Fruit fly (Drosophila melanogaster) whole organism, embryonic: ENCODE measurements around the gene CG3703.

Experiments used
- Adf1 ChIP-seq: fragments of 200-800 bp; sonication (Bioruptor generic); IDR thresholded peaks from 2 replicates; pipeline ENCODE4 v1.3.6; 2022; ENCODE audit warnings: missing biosample characterization, missing genetic modification characterization
- Aef1 ChIP-seq: fragments of 200-800 bp; sonication (Bioruptor generic); IDR thresholded peaks from 3 replicates; pipeline ENCODE4 v1.3.6; 2022; ENCODE audit warnings: missing biosample characterization, missing genetic modification characterization
- B-H2 ChIP-seq: fragments of 200-800 bp; sonication (Bioruptor generic); optimal IDR thresholded peaks from 2 replicates; lab custom pipeline; 2018; ENCODE audit warnings: missing biosample characterization, mild to moderate bottlenecking, missing genetic modification characterization
- BEAF-32 ChIP-seq: fragments of 200-800 bp; sonication (Bioruptor generic); optimal IDR thresholded peaks from 3 replicates; lab custom pipeline; 2017; ENCODE audit warnings: missing biosample characterization, missing genetic modification characterization, mild to moderate bottlenecking, moderate library complexity, missing genetic modification reagents
- CG10209 ChIP-seq: fragments of 200-800 bp; sonication (Bioruptor generic); optimal IDR thresholded peaks from 3 replicates; lab custom pipeline; 2017; ENCODE audit warnings: missing biosample characterization, mild to moderate bottlenecking, missing genetic modification characterization, missing genetic modification reagents
- CG11456 ChIP-seq: fragments of 200-800 bp; sonication (Bioruptor generic); IDR thresholded peaks from 3 replicates; pipeline ENCODE4 v1.3.6; 2022; ENCODE audit warnings: missing biosample characterization, missing genetic modification characterization
- CG12769 ChIP-seq: fragments of 200-800 bp; sonication (Bioruptor generic); optimal IDR thresholded peaks from 2 replicates; lab custom pipeline; 2019; ENCODE audit warnings: missing biosample characterization, mild to moderate bottlenecking, missing genetic modification characterization, moderate library complexity
- CG14050 ChIP-seq: fragments of 200-800 bp; sonication (Bioruptor generic); IDR thresholded peaks from 3 replicates; pipeline ENCODE4 v1.3.6; 2022; ENCODE audit warnings: missing biosample characterization, missing genetic modification characterization
- CG15696 ChIP-seq: fragments of 200-800 bp; sonication (Bioruptor generic); optimal IDR thresholded peaks from 2 replicates; lab custom pipeline; 2019; ENCODE audit warnings: missing biosample characterization, mild to moderate bottlenecking, missing genetic modification characterization, moderate library complexity
- CG16863 ChIP-seq: fragments of 200-800 bp; sonication (Bioruptor generic); optimal IDR thresholded peaks from 3 replicates; lab custom pipeline; 2016; ENCODE audit warnings: missing biosample characterization, missing genetic modification characterization
- CG17328 ChIP-seq: fragments of 200-800 bp; sonication (Bioruptor generic); IDR thresholded peaks from 2 replicates; pipeline ENCODE4 v1.3.6; 2022; ENCODE audit warnings: missing biosample characterization, missing genetic modification characterization
- CG18262 ChIP-seq: fragments of 200-800 bp; optimal IDR thresholded peaks from 3 replicates; lab custom pipeline; 2019; ENCODE audit warnings: missing biosample characterization, mild to moderate bottlenecking, missing genetic modification characterization, moderate library complexity
- CG18599 ChIP-seq: fragments of 200-800 bp; sonication (Bioruptor generic); optimal IDR thresholded peaks from 3 replicates; lab custom pipeline; 2017; ENCODE audit warnings: missing biosample characterization, missing genetic modification characterization, mild to moderate bottlenecking, moderate library complexity, missing genetic modification reagents
- CG2199 ChIP-seq: fragments of 200-800 bp; sonication (Bioruptor generic); IDR thresholded peaks from 3 replicates; pipeline ENCODE4 v1.3.6; 2022; ENCODE audit warnings: missing biosample characterization, missing genetic modification characterization
- CG2202 ChIP-seq: fragments of 200-800 bp; sonication (Bioruptor generic); optimal IDR thresholded peaks from 2 replicates; lab custom pipeline; 2018; ENCODE audit warnings: missing biosample characterization, mild to moderate bottlenecking, missing genetic modification characterization
- CG30020 ChIP-seq: fragments of 200-800 bp; optimal IDR thresholded peaks from 2 replicates; lab custom pipeline; 2019; ENCODE audit warnings: missing biosample characterization, mild to moderate bottlenecking, missing genetic modification characterization, moderate library complexity
- CG32532 ChIP-seq: fragments of 200-800 bp; sonication (Bioruptor generic); IDR thresholded peaks from 2 replicates; pipeline ENCODE4 v1.3.6; 2022; ENCODE audit warnings: missing biosample characterization, missing genetic modification characterization
- CG34422 ChIP-seq: fragments of 200-800 bp; sonication (Bioruptor generic); IDR thresholded peaks from 3 replicates; pipeline ENCODE4 v1.3.6; 2022; ENCODE audit warnings: missing biosample characterization, missing genetic modification characterization
- CG4328 ChIP-seq: fragments of 200-800 bp; sonication (Bioruptor generic); optimal IDR thresholded peaks from 3 replicates; lab custom pipeline; 2017; ENCODE audit warnings: missing biosample characterization, missing genetic modification reagents, missing genetic modification characterization
- CG4404 ChIP-seq: fragments of 200-800 bp; sonication (Bioruptor generic); IDR thresholded peaks from 2 replicates; pipeline ENCODE4 v1.3.6; 2022; ENCODE audit warnings: missing biosample characterization, missing genetic modification characterization
- CG6854 ChIP-seq: fragments of 200-800 bp; sonication (Bioruptor generic); optimal IDR thresholded peaks from 3 replicates; lab custom pipeline; 2017; ENCODE audit warnings: missing biosample characterization, mild to moderate bottlenecking, missing genetic modification characterization
- CoRest ChIP-seq: fragments of 200-800 bp; sonication (Bioruptor generic); optimal IDR thresholded peaks from 3 replicates; lab custom pipeline; 2018; ENCODE audit warnings: missing biosample characterization, mild to moderate bottlenecking, missing genetic modification characterization, moderate library complexity
- D ChIP-seq, 2 experiments: fragments of 200-800 bp in 1 of 2; fragments of >200 bp in 1 of 2; sonication (Bioruptor generic) in 1 of 2; optimal IDR thresholded peaks; 2 replicates in 1 of 2; 3 replicates in 1 of 2; lab custom pipeline; 2017; ENCODE audit warnings: mild to moderate bottlenecking in 1 of 2, missing biosample characterization in 1 of 2, missing genetic modification characterization in 1 of 2, missing genetic modification reagents in 1 of 2
- D19A ChIP-seq: fragments of 200-800 bp; optimal IDR thresholded peaks from 3 replicates; lab custom pipeline; 2019; ENCODE audit warnings: missing biosample characterization, mild to moderate bottlenecking, missing genetic modification characterization, moderate library complexity
- Dll ChIP-seq: fragments of 200-800 bp; sonication (Bioruptor generic); IDR thresholded peaks from 4 replicates; pipeline ENCODE4 v1.3.6; 2022; ENCODE audit warnings: missing biosample characterization, missing genetic modification characterization; ENCODE audit not compliant: partially characterized antibody
- Dp ChIP-seq: fragments of 200-800 bp; sonication (Bioruptor generic); optimal IDR thresholded peaks from 2 replicates; lab custom pipeline; 2018; ENCODE audit warnings: missing biosample characterization, mild to moderate bottlenecking, missing genetic modification characterization, moderate library complexity
- ERR ChIP-seq: fragments of 200-800 bp; sonication (Bioruptor generic); optimal IDR thresholded peaks from 2 replicates; lab custom pipeline; 2016; ENCODE audit warnings: missing biosample characterization, missing genetic modification characterization
- HLHmδ ChIP-seq: fragments of 200-800 bp; sonication (Bioruptor generic); optimal IDR thresholded peaks from 2 replicates; lab custom pipeline; 2018; ENCODE audit warnings: missing biosample characterization, mild to moderate bottlenecking, missing genetic modification characterization, moderate library complexity
- Scr ChIP-seq: fragments of 200-800 bp; sonication (Bioruptor generic); IDR thresholded peaks from 2 replicates; pipeline ENCODE4 v1.3.6; 2022; ENCODE audit warnings: missing biosample characterization, missing genetic modification characterization; ENCODE audit not compliant: partially characterized antibody
- Sox100B ChIP-seq: fragments of 200-800 bp; sonication (Bioruptor generic); optimal IDR thresholded peaks from 3 replicates; lab custom pipeline; 2018; ENCODE audit warnings: missing biosample characterization, mild to moderate bottlenecking, missing genetic modification characterization
- Sry-β ChIP-seq: fragments of 200-800 bp; sonication (Bioruptor generic); optimal IDR thresholded peaks from 2 replicates; lab custom pipeline; 2018; ENCODE audit warnings: missing biosample characterization, mild to moderate bottlenecking, missing genetic modification characterization, moderate library complexity
- Vsx1 ChIP-seq: fragments of 200-800 bp; sonication (Bioruptor generic); optimal IDR thresholded peaks from 2 replicates; lab custom pipeline; 2017; ENCODE audit warnings: missing biosample characterization, mild to moderate bottlenecking, missing genetic modification characterization, missing genetic modification reagents
- abd-A ChIP-seq: fragments of 200-800 bp; sonication (Bioruptor generic); optimal IDR thresholded peaks from 3 replicates; lab custom pipeline; 2019; ENCODE audit warnings: missing biosample characterization, mild to moderate bottlenecking, missing genetic modification characterization, moderate library complexity
- chif ChIP-seq, 2 experiments: fragments of 200-800 bp; sonication (Bioruptor generic); optimal IDR thresholded peaks; 3 replicates each; lab custom pipeline; 2016; ENCODE audit warnings: missing biosample characterization in 2 of 2, missing genetic modification characterization in 2 of 2
- chinmo ChIP-seq: fragments of 200-800 bp; sonication (Bioruptor generic); IDR thresholded peaks from 4 replicates; pipeline ENCODE4 v1.3.6; 2022; ENCODE audit warnings: missing biosample characterization, missing genetic modification characterization; ENCODE audit not compliant: partially characterized antibody
- crol ChIP-seq: fragments of 200-800 bp; sonication (Bioruptor generic); IDR thresholded peaks from 2 replicates; pipeline ENCODE4 v1.3.6; 2022; ENCODE audit warnings: missing biosample characterization, missing genetic modification characterization
- dysf ChIP-seq: fragments of 200-800 bp; sonication (Bioruptor generic); IDR thresholded peaks from 3 replicates; pipeline ENCODE4 v1.3.6; 2022; ENCODE audit warnings: missing biosample characterization, missing genetic modification characterization
- eve ChIP-seq, 2 experiments: fragments of >200 bp; optimal IDR thresholded peaks; 2 replicates each; lab custom pipeline; 2017; ENCODE audit warnings: missing biosample characterization in 2 of 2, missing genetic modification characterization in 2 of 2
- gfzf ChIP-seq: fragments of 200-800 bp; sonication (Bioruptor generic); optimal IDR thresholded peaks from 2 replicates; lab custom pipeline; 2016; ENCODE audit warnings: missing biosample characterization, mild to moderate bottlenecking, missing genetic modification characterization, moderate library complexity
- gt ChIP-seq: fragments of 200-800 bp; sonication (Bioruptor generic); IDR thresholded peaks from 2 replicates; pipeline ENCODE4 v1.3.6; 2022; ENCODE audit warnings: missing biosample characterization, missing genetic modification characterization
- lov ChIP-seq, 2 experiments: fragments of 200-800 bp in 1 of 2; fragments of >200 bp in 1 of 2; sonication (Bioruptor generic) in 1 of 2; IDR thresholded peaks in 1 of 2; optimal IDR thresholded peaks in 1 of 2; 2 replicates in 1 of 2; 3 replicates in 1 of 2; pipeline versions ENCODE4 v1.3.6 to Lab custom; 2017 to 2022; ENCODE audit warnings: missing biosample characterization in 1 of 2, missing genetic modification characterization in 1 of 2
- repo ChIP-seq: fragments of 200-800 bp; sonication (Bioruptor generic); optimal IDR thresholded peaks from 2 replicates; lab custom pipeline; 2016; ENCODE audit warnings: missing biosample characterization, missing genetic modification characterization
- slbo ChIP-seq: fragments of 200-800 bp; sonication (Bioruptor generic); IDR thresholded peaks from 2 replicates; pipeline ENCODE4 v1.3.6; 2022; ENCODE audit warnings: missing biosample characterization, missing genetic modification characterization
- sna ChIP-seq: fragments of 200-800 bp; sonication (Bioruptor generic); IDR thresholded peaks from 2 replicates; pipeline ENCODE4 v1.3.6; 2022; ENCODE audit warnings: missing biosample characterization, missing genetic modification characterization; ENCODE audit not compliant: partially characterized antibody
- sug ChIP-seq: fragments of 200-800 bp; optimal IDR thresholded peaks from 2 replicates; lab custom pipeline; 2019; ENCODE audit warnings: missing biosample characterization, mild to moderate bottlenecking, missing genetic modification characterization, moderate library complexity
- trh ChIP-seq: fragments of 200-800 bp; sonication (Bioruptor generic); optimal IDR thresholded peaks from 2 replicates; lab custom pipeline; 2016; ENCODE audit warnings: missing biosample characterization, missing genetic modification characterization
- zfh2 ChIP-seq: fragments of 200-800 bp; sonication (Bioruptor generic); optimal IDR thresholded peaks from 2 replicates; lab custom pipeline; 2016; ENCODE audit warnings: missing biosample characterization, missing genetic modification characterization

Gene CG3703

DNA sequence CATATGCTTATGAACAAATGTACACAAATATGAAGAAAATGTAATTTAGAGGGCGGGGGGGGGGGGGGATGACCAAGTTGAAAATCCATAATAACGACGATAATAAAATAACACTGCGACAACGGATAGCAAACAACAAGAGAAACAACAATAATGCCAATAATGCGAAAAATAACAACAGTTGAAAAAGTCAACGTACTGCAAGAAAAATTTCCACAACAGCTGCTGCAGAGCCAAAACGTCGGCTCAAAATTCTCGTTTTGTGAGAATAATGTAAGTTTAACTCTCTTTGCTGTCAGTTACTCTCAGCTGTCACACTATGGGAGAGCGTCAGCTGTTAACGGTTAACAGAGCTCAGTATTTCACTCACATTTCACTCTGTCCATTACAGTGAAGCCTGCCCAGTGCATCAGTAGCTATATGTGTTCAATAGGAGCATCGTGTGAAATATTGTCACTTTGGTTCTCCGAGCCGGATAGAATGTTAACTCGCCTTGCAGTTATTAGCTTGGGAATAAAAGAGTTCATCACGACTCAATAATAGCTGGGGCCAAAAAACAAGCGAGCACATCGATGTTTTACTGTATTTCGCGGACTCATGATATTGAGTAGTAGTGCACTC lies 44.7 kb downstream of the CG3703 start (continued):
- TF ChIP-seq CG10209 (GFP tag; lab: Kevin White, UChicago) (peak; percentile 76), slbo (GFP tag; lab: Robert Waterston, UW) (peak; percentile 84), Adf1 (GFP tag; lab: Robert Waterston, UW) (peak; percentile 33; the same call in 1 of the 2 replicates), sna (GFP tag; lab: Robert Waterston, UW) (no peak), Scr (GFP tag; lab: Robert Waterston, UW) (no peak), CG30020 (tag; lab: Kevin White, UChicago) (peak; percentile 5), CG15696 (tag; lab: Kevin White, UChicago) (peak; percentile 34), Dll (no peak), Dp (no peak), Aef1 (peak; percentile 73), lov (optimal IDR thresholded peaks at IDR 0.05; lab: Kevin White, UChicago) (no peak), lov (GFP tag; IDR thresholded peaks at IDR 0.05; lab: Robert Waterston, UW) (no peak), zfh2 (GFP tag; lab: Kevin White, UChicago) (peak; percentile 70), CG17328 (peak; percentile 87), CG18262 (tag; lab: Kevin White, UChicago) (peak; percentile 76), Sry-β (no peak), BEAF-32 (GFP tag; lab: Kevin White, UChicago) (no peak), CG4404 (peak; percentile 56), HLHmδ (GFP tag; lab: Kevin White, UChicago) (no peak), CG2199 (GFP tag; lab: Robert Waterston, UW) (0 out of 3 replicates have a peak, but pooled peaks have one; percentile 27), CG4328 (GFP tag; lab: Kevin White, UChicago) (peak; percentile 37), D (optimal IDR thresholded peaks at IDR 0.05; lab: Kevin White, UChicago) (no peak), D (GFP tag; optimal IDR thresholded peaks at IDR 0.05; lab: Kevin White, UChicago) (peak; percentile 51), gt (GFP tag; lab: Robert Waterston, UW) (no peak), chif (GFP tag; optimal IDR thresholded peaks at IDR 0.05; lab: Kevin White, UChicago) (peak; percentile 61 to 82), eve (GFP tag; optimal IDR thresholded peaks at IDR 0.05; lab: Kevin White, UChicago) (peak in 1 of 2 experiments; percentile 94), trh (GFP tag; lab: Kevin White, UChicago) (no peak)

DNA sequence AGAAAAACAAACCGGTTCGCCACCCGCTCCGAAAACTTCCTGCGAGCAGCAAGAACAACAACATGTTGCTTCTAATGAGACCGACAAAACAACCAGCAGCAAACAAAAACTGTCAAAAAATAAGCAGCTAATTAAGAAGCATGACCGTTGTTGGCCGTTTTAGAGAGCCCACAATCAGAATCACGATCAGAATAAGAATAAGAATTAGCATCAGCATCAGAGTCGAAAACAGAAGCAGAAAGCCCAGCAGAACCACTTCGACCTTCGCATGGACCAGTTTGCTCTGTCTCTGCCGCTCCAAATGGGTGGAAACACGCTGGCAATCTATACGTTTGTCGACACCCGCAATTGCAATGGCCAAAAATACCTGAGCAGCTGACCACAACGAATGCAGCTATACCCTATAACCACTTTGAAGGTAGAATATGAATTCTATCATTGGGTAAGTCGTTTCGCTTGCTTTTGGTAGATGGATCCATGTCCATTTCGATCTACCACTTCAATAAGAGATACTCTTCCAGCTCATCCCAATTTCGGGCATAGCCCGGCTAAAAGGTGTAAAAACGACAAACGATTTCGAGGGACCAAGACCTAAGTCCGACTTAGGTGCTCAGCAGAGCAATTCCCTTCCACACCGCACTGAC lies 46.0 kb downstream of the CG3703 start:
- TF ChIP-seq repo (GFP tag; lab: Kevin White, UChicago) (no peak), CG14050 (no peak), CG2202 (tag; lab: Kevin White, UChicago) (no peak), B-H2 (GFP tag; lab: Kevin White, UChicago) (no peak), gfzf (GFP tag; lab: Kevin White, UChicago) (no peak), abd-A (peak; percentile 15), Vsx1 (GFP tag; lab: Kevin White, UChicago) (peak; percentile 57), CG11456 (no peak), CG16863 (GFP tag; lab: Kevin White, UChicago) (no peak), chinmo (0 out of 4 replicates have a peak, but pooled peaks have one; percentile 74), ERR (GFP tag; lab: Kevin White, UChicago) (no peak), CG18599 (GFP tag; lab: Kevin White, UChicago) (no peak), CG6854 (GFP tag; lab: Kevin White, UChicago) (no peak), CG32532 (GFP tag; lab: Robert Waterston, UW) (no peak), Scr (GFP tag; lab: Robert Waterston, UW) (no peak), crol (GFP tag; lab: Robert Waterston, UW) (no peak), CG12769 (tag; lab: Kevin White, UChicago) (peak; percentile 11), sug (tag; lab: Kevin White, UChicago) (no peak), CG34422 (GFP tag; lab: Robert Waterston, UW) (no peak), Sox100B (GFP tag; lab: Kevin White, UChicago) (no peak), CoRest (tag; lab: Kevin White, UChicago) (no peak), Sry-β (no peak), D19A (tag; lab: Kevin White, UChicago) (peak; percentile 55), dysf (GFP tag; lab: Robert Waterston, UW) (no peak)
